Fruit fly (Drosophila melanogaster) whole organism, embryonic: ENCODE data around the gene Atg2.
A peak's percentile ranks its signal among the peaks of the same experiment; 100 is the strongest.

Experiments
- B-H1 ChIP-seq: fragments of 200-800 bp; sonication (Bioruptor generic); IDR thresholded peaks from 3 replicates; pipeline ENCODE4 v1.3.6; 2022; ENCODE audit warnings: missing biosample characterization, missing genetic modification characterization
- Bteb2 ChIP-seq: fragments of 200-800 bp; sonication (Bioruptor generic); optimal IDR thresholded peaks from 2 replicates; lab custom pipeline; 2016; ENCODE audit warnings: missing biosample characterization, missing genetic modification characterization
- CG10431 ChIP-seq: fragments of 200-800 bp; sonication (Bioruptor generic); optimal IDR thresholded peaks from 3 replicates; lab custom pipeline; 2018; ENCODE audit warnings: missing biosample characterization, mild to moderate bottlenecking, missing genetic modification characterization
- CG11085 ChIP-seq: fragments of 200-800 bp; sonication (Bioruptor generic); IDR thresholded peaks from 2 replicates; pipeline ENCODE4 v1.3.6; 2022; ENCODE audit warnings: missing biosample characterization, missing genetic modification characterization
- CG14710 ChIP-seq: fragments of 200-800 bp; sonication (Bioruptor generic); optimal IDR thresholded peaks from 3 replicates; lab custom pipeline; 2019; ENCODE audit warnings: missing biosample characterization, mild to moderate bottlenecking, missing genetic modification characterization, moderate library complexity
- CG15479 ChIP-seq: fragments of 200-800 bp; sonication (Bioruptor generic); optimal IDR thresholded peaks from 3 replicates; lab custom pipeline; 2019; ENCODE audit warnings: missing biosample characterization, mild to moderate bottlenecking, missing genetic modification characterization, moderate library complexity
- CG1602 ChIP-seq: fragments of 200-800 bp; sonication (Bioruptor generic); optimal IDR thresholded peaks from 3 replicates; lab custom pipeline; 2016; ENCODE audit warnings: missing biosample characterization, missing genetic modification characterization
- CG16813 ChIP-seq: fragments of 200-800 bp; sonication (Bioruptor generic); IDR thresholded peaks from 3 replicates; pipeline ENCODE4 v1.3.6; 2022; ENCODE audit warnings: missing biosample characterization, missing genetic modification characterization; ENCODE audit not compliant: partially characterized antibody
- CG17912 ChIP-seq: fragments of 200-800 bp; sonication (Bioruptor generic); optimal IDR thresholded peaks from 2 replicates; lab custom pipeline; 2018; ENCODE audit warnings: missing biosample characterization, mild to moderate bottlenecking, missing genetic modification characterization
- CG18262 ChIP-seq: fragments of 200-800 bp; optimal IDR thresholded peaks from 3 replicates; lab custom pipeline; 2019; ENCODE audit warnings: missing biosample characterization, mild to moderate bottlenecking, missing genetic modification characterization, moderate library complexity
- CG18619 ChIP-seq: fragments of 200-800 bp; sonication (Bioruptor generic); optimal IDR thresholded peaks from 3 replicates; lab custom pipeline; 2017; ENCODE audit warnings: missing biosample characterization, mild to moderate bottlenecking, missing genetic modification characterization
- CG30020 ChIP-seq: fragments of 200-800 bp; optimal IDR thresholded peaks from 2 replicates; lab custom pipeline; 2019; ENCODE audit warnings: missing biosample characterization, mild to moderate bottlenecking, missing genetic modification characterization, moderate library complexity
- CG31365 ChIP-seq: fragments of 200-800 bp; sonication (Bioruptor generic); optimal IDR thresholded peaks from 2 replicates; lab custom pipeline; 2018; ENCODE audit warnings: missing biosample characterization, mild to moderate bottlenecking, missing genetic modification characterization
- CG33557 ChIP-seq: fragments of 200-800 bp; sonication (Bioruptor generic); optimal IDR thresholded peaks from 2 replicates; lab custom pipeline; 2019; ENCODE audit warnings: missing biosample characterization, mild to moderate bottlenecking, missing genetic modification characterization, moderate library complexity
- CG4282 ChIP-seq: fragments of 200-800 bp; sonication (Bioruptor generic); optimal IDR thresholded peaks from 2 replicates; lab custom pipeline; 2016; ENCODE audit warnings: missing biosample characterization, missing genetic modification characterization
- CG7357 ChIP-seq: fragments of 200-800 bp; sonication (Bioruptor generic); IDR thresholded peaks from 3 replicates; pipeline ENCODE4 v1.3.6; 2022; ENCODE audit warnings: missing biosample characterization, missing genetic modification characterization
- CG7987 ChIP-seq: fragments of 200-800 bp; sonication (Bioruptor generic); optimal IDR thresholded peaks from 2 replicates; lab custom pipeline; 2018; ENCODE audit warnings: missing biosample characterization, mild to moderate bottlenecking, missing genetic modification characterization, moderate library complexity
- CG8281 ChIP-seq: fragments of 200-800 bp; sonication (Bioruptor generic); optimal IDR thresholded peaks from 2 replicates; lab custom pipeline; 2018; ENCODE audit warnings: missing biosample characterization, mild to moderate bottlenecking, missing genetic modification characterization, moderate library complexity
- CG8290 ChIP-seq, 3 experiments: fragments of 200-800 bp; sonication (Bioruptor generic); optimal IDR thresholded peaks; 2 replicates each; lab custom pipeline; 2016 to 2019; ENCODE audit warnings: missing biosample characterization in 3 of 3, missing genetic modification characterization in 3 of 3, mild to moderate bottlenecking in 2 of 3, moderate library complexity in 1 of 3
- D19A ChIP-seq: fragments of 200-800 bp; optimal IDR thresholded peaks from 3 replicates; lab custom pipeline; 2019; ENCODE audit warnings: missing biosample characterization, mild to moderate bottlenecking, missing genetic modification characterization, moderate library complexity
- Deaf1 ChIP-seq: fragments of 200-800 bp; optimal IDR thresholded peaks from 3 replicates; lab custom pipeline; 2019; ENCODE audit warnings: missing biosample characterization, mild to moderate bottlenecking, missing genetic modification characterization, moderate library complexity
- Doc3 ChIP-seq: fragments of 200-800 bp; sonication (Bioruptor generic); IDR thresholded peaks from 3 replicates; pipeline ENCODE4 v1.3.6; 2022; ENCODE audit warnings: missing biosample characterization, missing genetic modification characterization; ENCODE audit not compliant: partially characterized antibody
- Dref ChIP-seq: fragments of 200-800 bp; sonication (Bioruptor generic); IDR thresholded peaks from 2 replicates; pipeline ENCODE4 v1.3.6; 2022; ENCODE audit warnings: missing biosample characterization, missing genetic modification characterization
- E2f1 ChIP-seq: fragments of 200-800 bp; sonication (Bioruptor generic); IDR thresholded peaks from 2 replicates; pipeline ENCODE4 v1.3.6; 2022; ENCODE audit warnings: missing biosample characterization, missing genetic modification characterization
- E2f2 ChIP-seq: fragments of 200-800 bp; sonication (Bioruptor generic); IDR thresholded peaks from 2 replicates; pipeline ENCODE4 v1.3.6; 2022; ENCODE audit warnings: missing biosample characterization, missing genetic modification characterization
- ERR ChIP-seq: fragments of 200-800 bp; sonication (Bioruptor generic); optimal IDR thresholded peaks from 2 replicates; lab custom pipeline; 2016; ENCODE audit warnings: missing biosample characterization, missing genetic modification characterization
- Hey ChIP-seq: fragments of 200-800 bp; sonication (Bioruptor generic); optimal IDR thresholded peaks from 3 replicates; lab custom pipeline; 2018; ENCODE audit warnings: missing biosample characterization, mild to moderate bottlenecking, missing genetic modification characterization
- Hr3 ChIP-seq: fragments of 200-800 bp; sonication (Bioruptor generic); optimal IDR thresholded peaks from 3 replicates; lab custom pipeline; 2016; ENCODE audit warnings: missing biosample characterization, missing genetic modification characterization
- Lim3 ChIP-seq: fragments of 200-800 bp; sonication (Bioruptor generic); IDR thresholded peaks from 2 replicates; pipeline ENCODE4 v1.3.6; 2022; ENCODE audit warnings: missing biosample characterization, missing genetic modification characterization
- NK7.1 ChIP-seq: fragments of 200-800 bp; sonication (Bioruptor generic); optimal IDR thresholded peaks from 3 replicates; lab custom pipeline; 2016; ENCODE audit warnings: missing biosample characterization, missing genetic modification characterization
- Nf-YC ChIP-seq: fragments of 200-800 bp; optimal IDR thresholded peaks from 3 replicates; lab custom pipeline; 2019; ENCODE audit warnings: missing biosample characterization, mild to moderate bottlenecking, missing genetic modification characterization, moderate library complexity
- Side ChIP-seq: fragments of 200-800 bp; sonication (Bioruptor generic); optimal IDR thresholded peaks from 2 replicates; lab custom pipeline; 2016; ENCODE audit warnings: missing biosample characterization, missing genetic modification characterization
- Six4 ChIP-seq: fragments of 200-800 bp; sonication (Bioruptor generic); optimal IDR thresholded peaks from 2 replicates; lab custom pipeline; 2016; ENCODE audit warnings: missing biosample characterization, missing genetic modification characterization
- Usf ChIP-seq: fragments of 200-800 bp; sonication (Bioruptor generic); optimal IDR thresholded peaks from 2 replicates; lab custom pipeline; 2017; ENCODE audit warnings: missing genotype, missing biosample characterization, missing genetic modification characterization
- Vsx1 ChIP-seq: fragments of 200-800 bp; sonication (Bioruptor generic); optimal IDR thresholded peaks from 2 replicates; lab custom pipeline; 2017; ENCODE audit warnings: missing biosample characterization, mild to moderate bottlenecking, missing genetic modification characterization, missing genetic modification reagents
- ac ChIP-seq: fragments of 200-800 bp; sonication (Bioruptor generic); optimal IDR thresholded peaks from 3 replicates; lab custom pipeline; 2017; ENCODE audit warnings: missing biosample characterization, mild to moderate bottlenecking, missing genetic modification characterization
- ci ChIP-seq: fragments of 200-800 bp; sonication (Bioruptor generic); IDR thresholded peaks from 3 replicates; pipeline ENCODE4 v1.3.6; 2022; ENCODE audit warnings: missing biosample characterization, missing genetic modification characterization
- croc ChIP-seq: fragments of 200-800 bp; sonication (Bioruptor generic); conservative IDR thresholded peaks from 3 replicates; pipeline ENCODE4 v1.3.6; 2022; ENCODE audit warnings: missing biosample characterization, missing genetic modification characterization
- danr ChIP-seq: fragments of 200-800 bp; sonication (Bioruptor generic); IDR thresholded peaks from 2 replicates; pipeline ENCODE4 v1.3.6; 2022; ENCODE audit warnings: missing biosample characterization, missing genetic modification characterization
- fd64A ChIP-seq: fragments of 200-800 bp; sonication (Bioruptor generic); optimal IDR thresholded peaks from 3 replicates; lab custom pipeline; 2018; ENCODE audit warnings: missing biosample characterization, mild to moderate bottlenecking, missing genetic modification characterization
- grau ChIP-seq: fragments of 200-800 bp; optimal IDR thresholded peaks from 3 replicates; lab custom pipeline; 2019; ENCODE audit warnings: missing biosample characterization, mild to moderate bottlenecking, missing genetic modification characterization, moderate library complexity
- inv ChIP-seq: fragments of 200-800 bp; sonication (Bioruptor generic); IDR thresholded peaks from 2 replicates; pipeline ENCODE4 v1.3.6; 2022; ENCODE audit warnings: missing biosample characterization, missing genetic modification characterization; ENCODE audit not compliant: partially characterized antibody
- knrl ChIP-seq: fragments of 200-800 bp; sonication (Bioruptor generic); IDR thresholded peaks from 3 replicates; pipeline ENCODE4 v1.3.6; 2022; ENCODE audit warnings: missing biosample characterization, missing genetic modification characterization; ENCODE audit not compliant: partially characterized antibody
- lmd ChIP-seq: fragments of 200-800 bp; sonication (Bioruptor generic); IDR thresholded peaks from 2 replicates; pipeline ENCODE4 v1.3.6; 2022; ENCODE audit warnings: missing biosample characterization, missing genetic modification characterization
- nau ChIP-seq: fragments of 200-800 bp; sonication (Bioruptor generic); optimal IDR thresholded peaks from 3 replicates; lab custom pipeline; 2017; ENCODE audit warnings: missing biosample characterization, mild to moderate bottlenecking, missing genetic modification characterization, missing genetic modification reagents
- nom ChIP-seq: fragments of 200-800 bp; sonication (Bioruptor generic); optimal IDR thresholded peaks from 2 replicates; lab custom pipeline; 2017; ENCODE audit warnings: missing biosample characterization, missing genetic modification characterization, mild to moderate bottlenecking, moderate library complexity, missing genetic modification reagents
- sim ChIP-seq: fragments of 200-800 bp; sonication (Bioruptor generic); IDR thresholded peaks from 2 replicates; pipeline ENCODE4 v1.3.6; 2022; ENCODE audit warnings: missing biosample characterization, missing genetic modification characterization
- so ChIP-seq: fragments of 200-800 bp; sonication (Bioruptor generic); IDR thresholded peaks from 3 replicates; pipeline ENCODE4 v1.3.6; 2022; ENCODE audit warnings: missing biosample characterization, missing genetic modification characterization
- stwl ChIP-seq: fragments of 200-800 bp; sonication (Bioruptor generic); optimal IDR thresholded peaks from 3 replicates; lab custom pipeline; 2018; ENCODE audit warnings: missing biosample characterization, mild to moderate bottlenecking, missing genetic modification characterization, moderate library complexity
- unc-4 ChIP-seq: fragments of 200-800 bp; sonication (Bioruptor generic); IDR thresholded peaks from 2 replicates; pipeline ENCODE4 v1.3.6; 2022; ENCODE audit warnings: missing biosample characterization, missing genetic modification characterization; ENCODE audit not compliant: partially characterized antibody
- yki ChIP-seq: fragments of >200 bp; optimal IDR thresholded peaks from 3 replicates; lab custom pipeline; 2018

Gene Atg2

dm6 chr3L:2733208-2733607, 40.9 kb upstream of the Atg2 start (continued):
- TF ChIP-seq CG7987 (GFP tag; lab: Kevin White, UChicago) = no peak
- no peak for TF ChIP-seq unc-4 (GFP tag; lab: Robert Waterston, UW)
- peak; percentile 48 for TF ChIP-seq E2f2 (GFP tag; lab: Robert Waterston, UW)
- no peak for TF ChIP-seq inv (GFP tag; lab: Robert Waterston, UW)
- peak; percentile 36 for TF ChIP-seq Deaf1 (tag; lab: Kevin White, UChicago)
- TF ChIP-seq B-H1 (GFP tag; lab: Robert Waterston, UW) = peak; percentile 34; the same call in 1 of the 3 replicates
- peak; percentile 58 for TF ChIP-seq CG1602 (GFP tag; lab: Kevin White, UChicago)
- TF ChIP-seq so (GFP tag; lab: Robert Waterston, UW) = peak; percentile 54; the same call in 1 of the 3 replicates
- peak; percentile 44 for TF ChIP-seq CG18262 (tag; lab: Kevin White, UChicago)
- TF ChIP-seq Lim3 (GFP tag; lab: Robert Waterston, UW) = no peak
- no peak for TF ChIP-seq CG8290 (GFP tag; optimal IDR thresholded peaks at IDR 0.05; lab: Kevin White, UChicago)
- TF ChIP-seq CG8290 (tag; optimal IDR thresholded peaks at IDR 0.05; lab: Kevin White, UChicago) = peak in 1 of 2 experiments; percentile 75
- no peak for TF ChIP-seq Dref
- TF ChIP-seq Bteb2 (GFP tag; lab: Kevin White, UChicago) = peak; percentile 67
- no peak for TF ChIP-seq Vsx1 (GFP tag; lab: Kevin White, UChicago)
- no peak for TF ChIP-seq CG31365 (tag; lab: Kevin White, UChicago)
- TF ChIP-seq danr (GFP tag; lab: Robert Waterston, UW) = peak; percentile 54; the same call in 1 of the 2 replicates
- TF ChIP-seq Hey (tag; lab: Kevin White, UChicago) = no peak
- TF ChIP-seq NK7.1 (GFP tag; lab: Kevin White, UChicago) = peak; percentile 53
- TF ChIP-seq ci (GFP tag; lab: Robert Waterston, UW) = peak; percentile 76; the same call in 2 of the 3 replicates
- TF ChIP-seq D19A (tag; lab: Kevin White, UChicago) = no peak
- TF ChIP-seq yki (lab: Kevin White, UChicago) = no peak
- peak; percentile 58; the same call in 1 of the 3 replicates for TF ChIP-seq CG7357 (GFP tag; lab: Robert Waterston, UW)
- no peak for TF ChIP-seq CG8281 (tag; lab: Kevin White, UChicago)
- peak; percentile 81 for TF ChIP-seq lmd (GFP tag; lab: Robert Waterston, UW)
- TF ChIP-seq sim (GFP tag; lab: Robert Waterston, UW) = no peak
- TF ChIP-seq Usf (GFP tag; lab: Kevin White, UChicago) = no peak
- TF ChIP-seq CG17912 = no peak
- TF ChIP-seq ac (GFP tag; lab: Kevin White, UChicago) = no peak
- TF ChIP-seq stwl (tag; lab: Kevin White, UChicago) = no peak
- TF ChIP-seq grau = peak; percentile 74
- peak; percentile 61 for TF ChIP-seq E2f1 (GFP tag; lab: Robert Waterston, UW)
- TF ChIP-seq CG33557 (GFP tag; lab: Kevin White, UChicago) = no peak
- no peak for TF ChIP-seq CG16813 (GFP tag; lab: Robert Waterston, UW)
- peak; percentile 7 for TF ChIP-seq ERR (GFP tag; lab: Kevin White, UChicago)
- no peak for TF ChIP-seq fd64A (GFP tag; lab: Kevin White, UChicago)
- no peak for TF ChIP-seq CG15479
- TF ChIP-seq CG4282 (GFP tag; lab: Kevin White, UChicago) = peak; percentile 3
- no peak for TF ChIP-seq nom
- peak; percentile 5 for TF ChIP-seq Six4 (GFP tag; lab: Kevin White, UChicago)
- peak; percentile 60 for TF ChIP-seq CG18619
- peak; percentile 43 for TF ChIP-seq Side
- TF ChIP-seq croc (GFP tag; lab: Robert Waterston, UW) = no peak
- TF ChIP-seq CG10431 (GFP tag; lab: Kevin White, UChicago) = no peak
- TF ChIP-seq Nf-YC (tag; lab: Kevin White, UChicago) = no peak
- no peak for TF ChIP-seq knrl (GFP tag; lab: Robert Waterston, UW)
- TF ChIP-seq Doc3 (GFP tag; lab: Robert Waterston, UW) = no peak
- TF ChIP-seq CG11085 = peak; percentile 62
- TF ChIP-seq CG30020 = no peak
- TF ChIP-seq Hr3 = peak; percentile 48
- peak; percentile 13 for TF ChIP-seq CG14710
- TF ChIP-seq nau (GFP tag; lab: Kevin White, UChicago) = peak; percentile 52
